Worm (Caenorhabditis elegans): Measurements from ENCODE around the gene F12A10.8.
A peak's percentile ranks its signal among the peaks of the same experiment; 100 is the strongest.

DNA sequence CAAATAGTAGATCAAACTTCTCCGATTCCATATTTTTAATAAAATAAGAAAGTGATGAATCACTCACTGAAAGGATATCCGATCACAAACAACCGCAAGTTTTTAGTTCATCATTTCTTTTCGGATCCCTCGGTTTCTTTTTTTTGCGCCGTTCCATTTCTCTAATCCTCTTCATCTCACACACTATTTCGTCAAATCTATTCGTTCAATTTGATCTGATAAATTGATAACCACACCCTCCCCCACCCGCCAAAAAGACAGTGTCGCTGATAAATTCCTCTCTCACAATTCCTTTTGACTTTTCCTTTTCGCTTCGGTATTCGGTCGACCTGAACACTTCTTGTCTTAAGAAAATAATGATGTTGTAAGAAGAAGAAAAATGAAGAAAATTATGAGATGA is 41.3 kb downstream of the F12A10.8 start:
- no peak for TF ChIP-seq nhr-237 (tag; optimal IDR thresholded peaks at IDR 0.05)
- no peak for TF ChIP-seq nhr-25 (tag; optimal IDR thresholded peaks at IDR 0.05)
- TF ChIP-seq blmp-1 (tag; optimal IDR thresholded peaks at IDR 0.05; ENCODE audit: insufficient read depth), result peak; percentile 60
- TF ChIP-seq elt-1 (tag; optimal IDR thresholded peaks at IDR 0.05), result no peak
- TF ChIP-seq ceh-16 (tag; optimal IDR thresholded peaks at IDR 0.05), result no peak
- TF ChIP-seq skn-1 (tag; optimal IDR thresholded peaks at IDR 0.05), result no peak
- no peak for TF ChIP-seq mdl-1 (tag; optimal IDR thresholded peaks at IDR 0.05)
